Worm (Caenorhabditis elegans) whole organism, late embryonic: ENCODE results near the gene ztf-31.

Experiments used
- ceh-2 ChIP-seq: sonication (generic microtip); optimal IDR thresholded peaks from 2 replicates; lab custom pipeline; 2016; ENCODE audit warnings: missing genotype, missing genetic modification characterization, missing compliant biosample characterization
- dmd-4 ChIP-seq: sonication (generic microtip); optimal IDR thresholded peaks from 2 replicates; lab custom pipeline; 2016; ENCODE audit warnings: borderline replicate concordance, missing genetic modification characterization, missing compliant biosample characterization
- elt-2 ChIP-seq: sonication (generic microtip); optimal IDR thresholded peaks from 2 replicates; lab custom pipeline; 2016; ENCODE audit warnings: missing genetic modification reagents, missing genetic modification characterization, missing compliant biosample characterization
- elt-4 ChIP-seq: sonication (generic microtip); optimal IDR thresholded peaks from 2 replicates; lab custom pipeline; 2016; ENCODE audit warnings: missing genetic modification characterization, missing compliant biosample characterization
- lin-11 ChIP-seq: fragments of 200-800 bp; sonication (Bioruptor generic); optimal IDR thresholded peaks from 2 replicates; lab custom pipeline; 2018; ENCODE audit warnings: mild to moderate bottlenecking, missing genetic modification characterization, missing compliant biosample characterization
- nhr-11 ChIP-seq: fragments of 150-350 bp; optimal IDR thresholded peaks from 2 replicates; lab custom pipeline; 2014; ENCODE audit warnings: missing biosample characterization, missing genetic modification characterization
- npax-4 ChIP-seq: sonication (generic microtip); optimal IDR thresholded peaks from 2 replicates; lab custom pipeline; 2016; ENCODE audit warnings: missing genetic modification characterization, missing compliant biosample characterization
- pha-4 ChIP-seq: fragments of 150-350 bp; optimal IDR thresholded peaks from 2 replicates; lab custom pipeline; 2018; ENCODE audit warnings: missing biosample characterization, missing genetic modification reagents, missing genetic modification characterization
- pqm-1 ChIP-seq: sonication (generic microtip); optimal IDR thresholded peaks from 2 replicates; lab custom pipeline; 2016; ENCODE audit warnings: missing genetic modification characterization, missing compliant biosample characterization
- sox-4 ChIP-seq: sonication (generic microtip); optimal IDR thresholded peaks from 2 replicates; lab custom pipeline; 2017; ENCODE audit warnings: mild to moderate bottlenecking, missing genetic modification characterization, inconsistent platforms, missing compliant biosample characterization
- unc-86 ChIP-seq: sonication (generic microtip); optimal IDR thresholded peaks from 2 replicates; lab custom pipeline; 2016; ENCODE audit warnings: missing genetic modification characterization, missing compliant biosample characterization

- TF ChIP-seq pha-4 (tag; lab: Kevin White, UChicago) (no peak), sox-4 (tag; lab: Kevin White, UChicago) (no peak), elt-2 (tag; lab: Kevin White, UChicago) (no peak), ceh-2 (tag; lab: Kevin White, UChicago) (no peak), pqm-1 (tag; lab: Kevin White, UChicago) (no peak), unc-86 (tag; lab: Kevin White, UChicago) (no peak), dmd-4 (tag; lab: Kevin White, UChicago) (no peak), lin-11 (tag; lab: Kevin White, UChicago) (no peak), elt-4 (tag; lab: Kevin White, UChicago) (no peak), nhr-11 (tag; lab: Kevin White, UChicago) (no peak), npax-4 (no peak)
Observed at ce11 chrIII:7262592-7262991, 21.4 kb downstream of the ztf-31 start.
